Worm (Caenorhabditis elegans) whole organism, L3 larva: ENCODE data around the gene K07H8.11.

Experiments
- ZK546.5 ChIP-seq: sonication (generic microtip); optimal IDR thresholded peaks from 2 replicates; lab custom pipeline; 2017; ENCODE audit warnings: missing biosample characterization, missing genetic modification characterization
- ama-1 ChIP-seq: fragments of 150-350 bp; optimal IDR thresholded peaks from 2 replicates; lab custom pipeline; 2018
- elt-1 ChIP-seq: fragments of 150-350 bp; optimal IDR thresholded peaks from 2 replicates; lab custom pipeline; 2014; ENCODE audit warnings: missing biosample characterization, missing genetic modification characterization
- nfya-1 ChIP-seq: sonication (generic microtip); optimal IDR thresholded peaks from 2 replicates; lab custom pipeline; 2017; ENCODE audit warnings: missing genetic modification characterization, mild to moderate bottlenecking, missing compliant biosample characterization, antibody characterized with exemption, moderate library complexity; ENCODE audit not compliant: insufficient read depth
- pqm-1 ChIP-seq: fragments of 150-350 bp; optimal IDR thresholded peaks from 2 replicates; lab custom pipeline; 2017; ENCODE audit warnings: missing biosample characterization, missing genetic modification characterization, inconsistent platforms
- unc-39 ChIP-seq: sonication (generic microtip); optimal IDR thresholded peaks from 4 replicates; lab custom pipeline; 2017; ENCODE audit warnings: missing biosample characterization, missing genetic modification characterization

- TF ChIP-seq pqm-1 (tag; lab: Kevin White, UChicago): peak; percentile 13
- no peak for TF ChIP-seq ZK546.5 (tag; lab: Kevin White, UChicago)
- TF ChIP-seq nfya-1 (tag; lab: Kevin White, UChicago): peak; percentile 71
- no peak for TF ChIP-seq unc-39
- TF ChIP-seq ama-1 (lab: Kevin White, UChicago): no peak
- no peak for TF ChIP-seq elt-1
Observed at ce11 chrIV:8252856-8253255, 22.3 kb downstream of the K07H8.11 start.
